Worm (Caenorhabditis elegans) whole organism, late embryonic: ENCODE measurements around the gene R02F11.10.
A peak's percentile ranks its signal among the peaks of the same experiment; 100 is the strongest.

Experiments
- C08G9.2 ChIP-seq: sonication (generic microtip); optimal IDR thresholded peaks from 2 replicates; lab custom pipeline; 2016; ENCODE audit warnings: mild to moderate bottlenecking, missing genetic modification characterization, moderate library complexity, missing compliant biosample characterization
- C38D4.7 ChIP-seq: fragments of 200-800 bp; sonication (Bioruptor generic); optimal IDR thresholded peaks from 2 replicates; lab custom pipeline; 2018; ENCODE audit warnings: mild to moderate bottlenecking, missing genetic modification characterization, moderate library complexity, missing compliant biosample characterization
- F13H6.1 ChIP-seq: sonication (generic microtip); optimal IDR thresholded peaks from 2 replicates; lab custom pipeline; 2016; ENCODE audit warnings: missing genetic modification characterization, missing compliant biosample characterization
- ahr-1 ChIP-seq: sonication (generic microtip); optimal IDR thresholded peaks from 2 replicates; lab custom pipeline; 2016; ENCODE audit warnings: missing genetic modification characterization, missing compliant biosample characterization
- ceh-14 ChIP-seq: sonication (generic microtip); optimal IDR thresholded peaks from 2 replicates; lab custom pipeline; 2016; ENCODE audit warnings: missing genotype, missing genetic modification characterization, missing compliant biosample characterization
- ceh-18 ChIP-seq: sonication (generic microtip); optimal IDR thresholded peaks from 2 replicates; lab custom pipeline; 2016; ENCODE audit warnings: missing genetic modification characterization, missing compliant biosample characterization
- ceh-2 ChIP-seq: sonication (generic microtip); optimal IDR thresholded peaks from 2 replicates; lab custom pipeline; 2016; ENCODE audit warnings: missing genotype, missing genetic modification characterization, missing compliant biosample characterization
- ceh-22 ChIP-seq: sonication (generic microtip); optimal IDR thresholded peaks from 2 replicates; lab custom pipeline; 2017; ENCODE audit warnings: missing biosample characterization, missing genetic modification characterization
- ceh-30 ChIP-seq: fragments of 150-350 bp; optimal IDR thresholded peaks from 2 replicates; lab custom pipeline; 2014; ENCODE audit warnings: missing biosample characterization, missing genetic modification characterization
- ceh-31 ChIP-seq: sonication (generic microtip); optimal IDR thresholded peaks from 2 replicates; lab custom pipeline; 2016; ENCODE audit warnings: missing genetic modification characterization, missing compliant biosample characterization
- ceh-34 ChIP-seq: sonication (generic microtip); optimal IDR thresholded peaks from 2 replicates; lab custom pipeline; 2016; ENCODE audit warnings: mild to moderate bottlenecking, missing genetic modification characterization, missing compliant biosample characterization
- ceh-9 ChIP-seq: sonication (generic microtip); optimal IDR thresholded peaks from 2 replicates; lab custom pipeline; 2016; ENCODE audit warnings: mild to moderate bottlenecking, missing genetic modification characterization, inconsistent platforms, missing compliant biosample characterization
- che-1 ChIP-seq: sonication (generic microtip); optimal IDR thresholded peaks from 2 replicates; lab custom pipeline; 2016; ENCODE audit warnings: mild to moderate bottlenecking, missing genetic modification characterization, missing compliant biosample characterization
- dmd-4 ChIP-seq: sonication (generic microtip); optimal IDR thresholded peaks from 2 replicates; lab custom pipeline; 2016; ENCODE audit warnings: borderline replicate concordance, missing genetic modification characterization, missing compliant biosample characterization
- elt-2 ChIP-seq: sonication (generic microtip); optimal IDR thresholded peaks from 2 replicates; lab custom pipeline; 2016; ENCODE audit warnings: missing genetic modification reagents, missing genetic modification characterization, missing compliant biosample characterization
- elt-4 ChIP-seq: sonication (generic microtip); optimal IDR thresholded peaks from 2 replicates; lab custom pipeline; 2016; ENCODE audit warnings: missing genetic modification characterization, missing compliant biosample characterization
- ets-4 ChIP-seq: sonication (generic microtip); optimal IDR thresholded peaks from 2 replicates; lab custom pipeline; 2016; ENCODE audit warnings: missing genetic modification characterization, missing compliant biosample characterization
- fkh-10 ChIP-seq: fragments of 150-350 bp; optimal IDR thresholded peaks from 2 replicates; lab custom pipeline; 2014; ENCODE audit warnings: missing biosample characterization, missing genetic modification reagents, missing genetic modification characterization
- hlh-13 ChIP-seq: fragments of 200-800 bp; sonication (Bioruptor generic); optimal IDR thresholded peaks from 2 replicates; lab custom pipeline; 2018; ENCODE audit warnings: mild to moderate bottlenecking, missing genetic modification characterization, missing compliant biosample characterization
- hlh-30 ChIP-seq: sonication (generic microtip); optimal IDR thresholded peaks from 2 replicates; lab custom pipeline; 2017; ENCODE audit warnings: antibody characterized with exemption, missing genetic modification characterization, missing compliant biosample characterization; ENCODE audit not compliant: insufficient read depth
- lim-6 ChIP-seq: sonication (generic microtip); optimal IDR thresholded peaks from 2 replicates; lab custom pipeline; 2016; ENCODE audit warnings: missing genetic modification characterization, missing compliant biosample characterization
- lin-11 ChIP-seq: fragments of 200-800 bp; sonication (Bioruptor generic); optimal IDR thresholded peaks from 2 replicates; lab custom pipeline; 2018; ENCODE audit warnings: mild to moderate bottlenecking, missing genetic modification characterization, missing compliant biosample characterization
- nfya-1 ChIP-seq: sonication (generic microtip); optimal IDR thresholded peaks from 2 replicates; lab custom pipeline; 2017; ENCODE audit warnings: missing genetic modification characterization, mild to moderate bottlenecking, missing compliant biosample characterization, antibody characterized with exemption, moderate library complexity
- nhr-232 ChIP-seq: sonication (generic microtip); optimal IDR thresholded peaks from 2 replicates; lab custom pipeline; 2016; ENCODE audit warnings: missing genetic modification characterization, missing compliant biosample characterization
- odd-2 ChIP-seq: sonication (generic microtip); optimal IDR thresholded peaks from 2 replicates; lab custom pipeline; 2017; ENCODE audit warnings: antibody characterized with exemption, mild to moderate bottlenecking, missing genetic modification characterization, missing compliant biosample characterization
- pax-1 ChIP-seq: fragments of 150-350 bp; optimal IDR thresholded peaks from 2 replicates; lab custom pipeline; 2014; ENCODE audit warnings: missing biosample characterization, missing genetic modification characterization
- pha-2 ChIP-seq: sonication (generic microtip); optimal IDR thresholded peaks from 2 replicates; lab custom pipeline; 2017; ENCODE audit warnings: mild to moderate bottlenecking, missing genetic modification characterization, missing compliant biosample characterization
- pha-4 ChIP-seq: fragments of 150-350 bp; optimal IDR thresholded peaks from 2 replicates; lab custom pipeline; 2018; ENCODE audit warnings: missing biosample characterization, missing genetic modification reagents, missing genetic modification characterization
- pqm-1 ChIP-seq: sonication (generic microtip); optimal IDR thresholded peaks from 2 replicates; lab custom pipeline; 2016; ENCODE audit warnings: missing genetic modification characterization, missing compliant biosample characterization
- pros-1 ChIP-seq: fragments of 150-350 bp; optimal IDR thresholded peaks from 2 replicates; lab custom pipeline; 2014; ENCODE audit warnings: missing biosample characterization, missing genetic modification reagents, missing genetic modification characterization
- sdc-2 ChIP-seq: sonication (generic microtip); optimal IDR thresholded peaks from 2 replicates; lab custom pipeline; 2016; ENCODE audit warnings: missing genotype, missing genetic modification characterization, missing compliant biosample characterization
- sox-2 ChIP-seq: fragments of 200-800 bp; sonication (Bioruptor generic); IDR thresholded peaks from 2 replicates; pipeline ENCODE4 v1.3.6; 2022; ENCODE audit warnings: missing genetic modification reagents, missing genetic modification characterization, missing compliant biosample characterization
- syd-9 ChIP-seq: sonication (generic microtip); optimal IDR thresholded peaks from 2 replicates; lab custom pipeline; 2016; ENCODE audit warnings: mild to moderate bottlenecking, missing genetic modification characterization, moderate library complexity, missing compliant biosample characterization
- tbx-2 ChIP-seq: sonication (generic microtip); optimal IDR thresholded peaks from 2 replicates; lab custom pipeline; 2016; ENCODE audit warnings: missing genetic modification characterization, missing compliant biosample characterization
- unc-3 ChIP-seq, 2 experiments: fragments of 200-800 bp in 1 of 2; sonication (Bioruptor generic) in 1 of 2; sonication (generic microtip) in 1 of 2; conservative IDR thresholded peaks in 1 of 2; optimal IDR thresholded peaks in 1 of 2; 2 replicates each; pipeline versions ENCODE4 v1.3.6 to Lab custom; 2016 to 2022; ENCODE audit warnings: missing compliant biosample characterization in 2 of 2, missing genetic modification characterization in 2 of 2, missing genetic modification reagents in 1 of 2
- unc-42 ChIP-seq: sonication (generic microtip); optimal IDR thresholded peaks from 2 replicates; lab custom pipeline; 2016; ENCODE audit warnings: missing genotype, missing genetic modification characterization, missing compliant biosample characterization
- unc-55 ChIP-seq: sonication (generic microtip); optimal IDR thresholded peaks from 2 replicates; lab custom pipeline; 2017; ENCODE audit warnings: missing biosample characterization, missing genetic modification reagents, missing genetic modification characterization
- unc-86 ChIP-seq: sonication (generic microtip); optimal IDR thresholded peaks from 2 replicates; lab custom pipeline; 2016; ENCODE audit warnings: missing genetic modification characterization, missing compliant biosample characterization
- zip-5 ChIP-seq: sonication (generic microtip); optimal IDR thresholded peaks from 2 replicates; lab custom pipeline; 2016; ENCODE audit warnings: missing genetic modification characterization, missing compliant biosample characterization

The R02F11.10 gene

DNA sequence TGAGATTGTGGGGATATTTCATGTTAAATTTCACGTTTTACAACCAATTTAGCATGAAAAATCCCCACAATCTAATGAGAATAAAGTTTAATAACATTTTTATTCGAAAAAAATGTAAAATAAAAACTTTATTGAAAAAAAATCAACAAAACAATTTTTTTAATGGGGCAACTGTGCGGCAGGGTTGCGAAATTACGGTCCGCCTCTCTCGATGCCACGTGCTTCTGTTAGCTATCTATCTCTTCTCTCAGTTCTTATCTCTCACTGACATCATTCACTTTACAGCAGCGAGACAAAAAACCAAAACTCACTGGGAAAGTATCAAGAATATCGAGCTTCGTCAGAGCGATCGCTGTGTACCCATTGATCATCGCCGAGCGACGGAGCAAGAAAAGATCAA is 31.7 kb downstream of the R02F11.10 start:
- TF ChIP-seq ets-4 (tag; lab: Kevin White, UChicago) (no peak), pax-1 (tag; lab: Kevin White, UChicago) (no peak), ceh-31 (tag; lab: Kevin White, UChicago) (no peak), C38D4.7 (GFP tag; lab: Kevin White, UChicago) (no peak), unc-3 (GFP tag; conservative IDR thresholded peaks at IDR 0.05; lab: Robert Waterston, UW) (no peak), unc-3 (tag; optimal IDR thresholded peaks at IDR 0.05; lab: Kevin White, UChicago) (no peak), unc-86 (no peak)

DNA sequence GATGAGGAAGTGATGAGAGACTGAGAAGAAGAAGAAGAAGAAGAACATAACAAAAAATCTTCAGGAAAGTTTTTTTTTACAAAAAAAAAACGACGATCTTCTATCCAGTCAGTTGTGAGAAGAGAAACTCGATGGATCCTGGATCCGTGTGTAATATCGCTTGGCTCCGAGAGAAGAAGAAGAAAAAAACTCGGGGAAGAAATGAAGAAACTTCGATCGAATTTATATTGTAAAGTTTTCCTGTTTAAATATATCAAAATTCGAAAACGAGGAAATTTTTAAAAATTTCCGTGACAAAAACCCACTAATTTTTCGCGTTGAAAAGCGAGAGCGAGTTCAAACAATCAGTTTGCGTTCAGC is 34.4 kb downstream of the R02F11.10 start, which contains the start of gene adss-1:
TSS of gene adss-1 (minus strand) at position 101 of the 360 bp plus-strand sequence.
- TF ChIP-seq tbx-2 (tag; lab: Kevin White, UChicago) (no peak), pha-4 (tag; lab: Kevin White, UChicago) (no peak), dmd-4 (tag; lab: Kevin White, UChicago) (no peak), ceh-22 (no peak), sox-2 (no peak), che-1 (no peak), ceh-9 (tag; lab: Kevin White, UChicago) (no peak), sdc-2 (tag; lab: Kevin White, UChicago) (no peak), lin-11 (tag; lab: Kevin White, UChicago) (no peak), unc-42 (tag; lab: Kevin White, UChicago) (no peak), pros-1 (no peak), zip-5 (tag; lab: Kevin White, UChicago) (no peak)

DNA sequence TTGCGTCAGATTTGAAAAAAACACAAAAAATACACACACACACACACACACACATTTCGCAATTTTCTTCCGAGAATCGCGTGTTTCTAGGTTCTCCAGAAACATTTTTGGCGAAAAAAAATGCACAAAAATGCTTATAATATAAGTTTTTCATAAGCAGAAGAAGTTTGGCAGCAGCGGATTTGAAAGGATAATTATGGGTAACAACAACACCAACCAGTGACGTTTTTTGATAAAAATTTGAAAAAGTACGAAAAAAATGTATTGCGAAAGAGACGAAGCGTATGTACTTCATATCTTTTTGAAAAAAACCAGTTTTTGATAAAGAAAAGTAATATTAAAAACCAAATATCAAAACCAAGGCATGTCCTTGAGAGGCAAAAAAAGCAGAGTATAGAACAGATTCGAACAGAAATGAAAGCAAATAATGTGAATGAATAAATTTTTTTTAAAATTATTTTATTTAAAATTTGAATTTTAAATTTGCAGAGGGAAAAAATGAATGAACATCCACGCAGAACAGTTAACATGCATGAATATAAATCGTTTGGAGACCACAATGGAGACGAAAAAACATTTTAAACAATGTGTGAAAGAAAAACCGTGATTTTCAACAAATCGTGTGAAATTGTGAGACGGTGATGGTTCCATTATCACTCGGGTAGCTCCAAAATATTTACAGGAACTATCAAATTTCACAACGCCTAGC is 34.9 kb downstream of the R02F11.10 start:
- TF ChIP-seq pax-1 (tag; lab: Kevin White, UChicago), result no peak
- TF ChIP-seq hlh-13 (GFP tag; lab: Kevin White, UChicago), result no peak
- TF ChIP-seq, all 69 proteins: peak for 0

DNA sequence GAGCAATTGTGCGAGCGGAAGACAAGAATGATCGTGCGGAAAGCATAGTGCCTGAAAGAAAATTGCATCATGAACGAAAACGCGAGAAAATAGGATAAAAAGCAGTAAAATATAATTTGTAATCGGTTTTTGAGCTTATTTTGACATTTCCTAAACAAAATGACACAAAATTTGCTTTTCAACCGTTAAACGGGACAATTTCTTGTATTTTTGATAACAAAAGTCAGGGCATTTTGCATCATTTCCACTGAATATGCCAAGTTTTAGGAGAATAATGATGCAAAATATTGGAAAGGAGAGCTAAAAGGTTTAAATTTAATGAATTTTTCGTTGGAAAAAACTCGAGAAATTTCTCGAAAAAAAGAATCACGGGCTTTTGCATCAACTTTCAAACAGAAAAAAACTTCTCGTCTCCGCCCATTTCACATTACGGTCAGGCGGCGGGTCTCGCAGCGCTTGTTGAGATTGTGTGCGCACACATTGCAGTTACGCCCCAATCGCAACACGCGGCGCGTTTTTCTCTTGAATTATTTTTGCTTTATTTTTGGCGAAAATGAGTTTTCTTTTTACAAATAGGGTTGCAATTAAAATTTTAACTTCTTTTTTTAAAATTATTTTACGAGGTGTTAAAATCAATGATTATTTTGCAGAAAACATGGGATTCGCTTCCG is 37.9 kb downstream of the R02F11.10 start, which contains the start of the genes hsp-6 and C37H5.5:
TSS of gene hsp-6 (minus strand) at position 51 of the 671 bp plus-strand sequence.
TSS of gene C37H5.5 (plus strand) at position 651 of the 671 bp plus-strand sequence.
- peak; percentile 67 for TF ChIP-seq ceh-31 (tag; lab: Kevin White, UChicago)
- TF ChIP-seq tbx-2 (tag; lab: Kevin White, UChicago), result peak; percentile 59
- no peak for TF ChIP-seq fkh-10
- no peak for TF ChIP-seq pqm-1 (tag; lab: Kevin White, UChicago)
- no peak for TF ChIP-seq ceh-30
- TF ChIP-seq pha-2, result no peak
- TF ChIP-seq ceh-18 (tag; lab: Kevin White, UChicago), result peak; percentile 69
- no peak for TF ChIP-seq che-1
- peak; percentile 38 for TF ChIP-seq elt-2 (tag; lab: Kevin White, UChicago)
- TF ChIP-seq lim-6, result no peak
- peak; percentile 87 for TF ChIP-seq hlh-30
- peak; percentile 30 for TF ChIP-seq ceh-2
- no peak for TF ChIP-seq unc-86
- TF ChIP-seq pax-1 (tag; lab: Kevin White, UChicago), result peak; percentile 65
- TF ChIP-seq C08G9.2 (tag; lab: Kevin White, UChicago), result no peak
- peak; percentile 46 for TF ChIP-seq syd-9 (tag; lab: Kevin White, UChicago)
- TF ChIP-seq nfya-1, result peak; percentile 84
- TF ChIP-seq ets-4 (tag; lab: Kevin White, UChicago), result peak; percentile 40
- no peak for TF ChIP-seq elt-4
- TF ChIP-seq odd-2 (tag; lab: Kevin White, UChicago), result no peak
- TF ChIP-seq F13H6.1 (tag; lab: Kevin White, UChicago), result peak; percentile 5
- no peak for TF ChIP-seq ceh-9 (tag; lab: Kevin White, UChicago)
- TF ChIP-seq ceh-14, result peak; percentile 10
- peak; percentile 10 for TF ChIP-seq nhr-232 (tag; lab: Kevin White, UChicago)
- peak; percentile 52 for TF ChIP-seq unc-42 (tag; lab: Kevin White, UChicago)
- TF ChIP-seq unc-55 (GFP tag; lab: Kevin White, UChicago), result peak; percentile 14
- no peak for TF ChIP-seq pros-1
- no peak for TF ChIP-seq ahr-1 (tag; lab: Kevin White, UChicago)
- peak; percentile 39 for TF ChIP-seq ceh-34
